Fruit fly (Drosophila melanogaster): Measurements from ENCODE around the gene Ddc.

DNA sequence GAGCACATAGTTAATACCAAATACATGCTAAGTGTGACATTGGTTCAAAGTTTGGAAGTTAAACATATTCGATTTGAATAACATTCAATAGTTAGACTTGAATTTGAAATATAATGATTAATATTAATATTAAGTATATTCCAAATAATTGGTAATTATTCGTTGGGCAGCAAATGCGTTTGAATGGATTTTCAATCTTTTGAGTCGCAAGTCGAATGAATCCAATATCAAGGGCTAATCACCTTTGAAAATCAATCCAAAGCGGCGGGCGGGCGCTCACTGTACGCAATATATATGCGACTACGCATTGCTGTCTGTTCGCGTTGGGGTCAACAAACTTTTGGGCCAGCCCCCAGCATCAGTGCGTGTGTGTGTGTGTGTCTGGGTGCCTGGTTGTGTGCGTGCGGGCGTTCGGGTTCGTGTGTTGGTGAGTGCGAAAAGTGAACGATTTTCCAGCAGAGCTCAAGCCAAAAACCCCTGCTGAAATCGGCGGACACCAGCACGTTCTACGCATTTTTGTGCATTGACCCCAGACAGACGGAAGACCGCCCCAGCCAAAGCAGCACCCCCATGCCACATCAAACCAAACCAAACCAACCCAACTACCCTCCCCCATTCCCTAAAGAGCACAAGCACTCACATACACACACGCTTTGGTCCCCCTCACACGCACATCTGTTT is 18.4 kb upstream of the Ddc start:
- TF ChIP-seq CG15710 (tag; optimal IDR thresholded peaks at IDR 0.05) (peak; percentile 13), Ets98B (GFP tag; IDR thresholded peaks at IDR 0.05) (no peak), D1 (tag; optimal IDR thresholded peaks at IDR 0.05) (no peak), Snoo (tag; optimal IDR thresholded peaks at IDR 0.05) (no peak), CG4496 (GFP tag; IDR thresholded peaks at IDR 0.05) (no peak)
